Fruit fly (Drosophila melanogaster) whole organism, wandering third instar larva: ENCODE results near the gene CG4770.
A peak's percentile ranks its signal among the peaks of the same experiment; 100 is the strongest.

ENCODE experiments used
- Abd-B ChIP-seq: fragments of >200 bp; optimal IDR thresholded peaks from 2 replicates; lab custom pipeline; 2017; ENCODE audit warnings: missing biosample characterization, missing genetic modification characterization
- CG9705 ChIP-seq: fragments of 200-800 bp; sonication (Bioruptor generic); optimal IDR thresholded peaks from 2 replicates; lab custom pipeline; 2018; ENCODE audit warnings: missing biosample characterization, mild to moderate bottlenecking, missing genetic modification characterization
- Dfd ChIP-seq: fragments of >200 bp; optimal IDR thresholded peaks from 2 replicates; lab custom pipeline; 2017; ENCODE audit warnings: missing biosample characterization, missing genetic modification characterization
- Dif ChIP-seq: fragments of 200-275, 200-300 bp; sonication (Bioruptor generic); optimal IDR thresholded peaks from 2 replicates; lab custom pipeline; 2018; ENCODE audit warnings: missing biosample characterization, missing genetic modification characterization; ENCODE audit not compliant: partially characterized antibody
- GATAd ChIP-seq: sonication (Bioruptor generic); optimal IDR thresholded peaks from 2 replicates; lab custom pipeline; 2016; ENCODE audit warnings: missing biosample characterization, missing genetic modification characterization
- HLH106 ChIP-seq: fragments of 200-800 bp; optimal IDR thresholded peaks from 3 replicates; lab custom pipeline; 2019; ENCODE audit warnings: missing biosample characterization, mild to moderate bottlenecking, missing genetic modification characterization, moderate library complexity
- Hnf4 ChIP-seq: fragments of 200-800 bp; sonication (Bioruptor generic); optimal IDR thresholded peaks from 2 replicates; lab custom pipeline; 2016; ENCODE audit warnings: missing biosample characterization, mild to moderate bottlenecking, missing genetic modification characterization
- Hr83 ChIP-seq: fragments of 200-300 bp; sonication (Bioruptor generic); optimal IDR thresholded peaks from 2 replicates; lab custom pipeline; 2016; ENCODE audit warnings: missing biosample characterization, mild to moderate bottlenecking, missing genetic modification characterization, moderate library complexity; ENCODE audit not compliant: poor library complexity, severe bottlenecking
- Jra ChIP-seq: sonication (Bioruptor generic); optimal IDR thresholded peaks from 2 replicates; lab custom pipeline; 2016; ENCODE audit warnings: missing biosample characterization, missing genetic modification characterization
- Mio ChIP-seq: sonication (Bioruptor generic); optimal IDR thresholded peaks from 2 replicates; lab custom pipeline; 2016; ENCODE audit warnings: missing biosample characterization, missing genetic modification characterization
- Myc ChIP-seq: fragments of >200 bp; optimal IDR thresholded peaks from 2 replicates; lab custom pipeline; 2017
- N ChIP-seq: fragments of >200 bp; optimal IDR thresholded peaks from 2 replicates; lab custom pipeline; 2018; ENCODE audit warnings: missing biosample characterization, missing external identifiers, missing genetic modification characterization
- OdsH ChIP-seq: fragments of 200-800 bp; sonication (Bioruptor generic); optimal IDR thresholded peaks from 2 replicates; lab custom pipeline; 2016; ENCODE audit warnings: missing biosample characterization, mild to moderate bottlenecking, missing genetic modification characterization
- Rel ChIP-seq, 2 experiments: fragments of 200-800 bp; sonication (Bioruptor generic) in 1 of 2; optimal IDR thresholded peaks; 2 replicates in 1 of 2; 3 replicates in 1 of 2; lab custom pipeline; 2016 to 2019; ENCODE audit warnings: mild to moderate bottlenecking in 2 of 2, missing biosample characterization in 2 of 2, missing genetic modification characterization in 2 of 2, moderate library complexity in 1 of 2
- Sp1 ChIP-seq: fragments of 200-800 bp; sonication (Bioruptor generic); optimal IDR thresholded peaks from 3 replicates; lab custom pipeline; 2019; ENCODE audit warnings: missing biosample characterization, mild to moderate bottlenecking, missing genetic modification characterization, moderate library complexity
- Vsx2 ChIP-seq: fragments of 200-300, 225-300 bp; sonication (Bioruptor generic); optimal IDR thresholded peaks from 2 replicates; lab custom pipeline; 2018; ENCODE audit warnings: missing biosample characterization, missing genetic modification characterization; ENCODE audit not compliant: partially characterized antibody
- br ChIP-seq: fragments of 200-800 bp; sonication (Bioruptor generic); optimal IDR thresholded peaks from 2 replicates; lab custom pipeline; 2016; ENCODE audit warnings: missing biosample characterization, missing genetic modification characterization
- brk ChIP-seq: fragments of 200-800 bp; sonication (Bioruptor generic); optimal IDR thresholded peaks from 2 replicates; lab custom pipeline; 2016; ENCODE audit warnings: missing biosample characterization, mild to moderate bottlenecking, missing genetic modification characterization
- dl ChIP-seq, 2 experiments: fragments of 175-275, 200-275 bp in 1 of 2; fragments of 200-275 bp in 1 of 2; sonication (Bioruptor generic); optimal IDR thresholded peaks; lab custom pipeline; 2018; ENCODE audit warnings: mild to moderate bottlenecking in 2 of 2, missing biosample characterization in 2 of 2, missing genetic modification characterization in 2 of 2, moderate library complexity in 2 of 2; ENCODE audit not compliant: partially characterized antibody in 2 of 2, insufficient read depth in 1 of 2
- dmrt93B ChIP-seq: fragments of 200-800 bp; sonication (Bioruptor generic); optimal IDR thresholded peaks from 2 replicates; lab custom pipeline; 2018; ENCODE audit warnings: missing biosample characterization, mild to moderate bottlenecking, missing genetic modification characterization
- dsf ChIP-seq: sonication (Bioruptor generic); optimal IDR thresholded peaks from 2 replicates; lab custom pipeline; 2016; ENCODE audit warnings: missing biosample characterization, missing genetic modification characterization, borderline replicate concordance
- ey ChIP-seq: fragments of 200-800 bp; sonication (Bioruptor generic); optimal IDR thresholded peaks from 2 replicates; lab custom pipeline; 2016; ENCODE audit warnings: missing biosample characterization, missing genetic modification characterization
- foxo ChIP-seq, 2 experiments: fragments of 200-800 bp; sonication (Bioruptor generic); optimal IDR thresholded peaks; 2 replicates in 1 of 2; 3 replicates in 1 of 2; lab custom pipeline; 2016 to 2017; ENCODE audit warnings: missing biosample characterization in 2 of 2, missing genetic modification characterization in 2 of 2
- fru ChIP-seq: fragments of 200-800 bp; sonication (Bioruptor generic); optimal IDR thresholded peaks from 3 replicates; lab custom pipeline; 2016; ENCODE audit warnings: missing biosample characterization, mild to moderate bottlenecking, missing genetic modification characterization
- h ChIP-seq: fragments of 200-800 bp; sonication (Bioruptor generic); optimal IDR thresholded peaks from 3 replicates; lab custom pipeline; 2016; ENCODE audit warnings: missing biosample characterization, mild to moderate bottlenecking, missing genetic modification characterization
- jim ChIP-seq: fragments of 175-275, 200-325 bp; sonication (Bioruptor generic); optimal IDR thresholded peaks from 2 replicates; lab custom pipeline; 2016; ENCODE audit warnings: missing biosample characterization, mild to moderate bottlenecking, missing genetic modification characterization
- lola ChIP-seq: fragments of >200 bp; optimal IDR thresholded peaks from 2 replicates; lab custom pipeline; 2017; ENCODE audit warnings: missing biosample characterization, missing genetic modification characterization
- psq ChIP-seq: fragments of 200-800 bp; sonication (Bioruptor generic); optimal IDR thresholded peaks from 3 replicates; lab custom pipeline; 2017; ENCODE audit warnings: missing biosample characterization, mild to moderate bottlenecking, missing genetic modification characterization, moderate library complexity
- rgr ChIP-seq: fragments of 200-800 bp; sonication (Bioruptor generic); optimal IDR thresholded peaks from 3 replicates; lab custom pipeline; 2016; ENCODE audit warnings: missing biosample characterization, mild to moderate bottlenecking, missing genetic modification characterization
- sage ChIP-seq: fragments of 200-800 bp; sonication (Bioruptor generic); optimal IDR thresholded peaks from 2 replicates; lab custom pipeline; 2016; ENCODE audit warnings: missing biosample characterization, mild to moderate bottlenecking, missing genetic modification characterization
- sv ChIP-seq: fragments of 200-800 bp; sonication (Bioruptor generic); optimal IDR thresholded peaks from 3 replicates; lab custom pipeline; 2016; ENCODE audit warnings: missing biosample characterization, missing genetic modification characterization
- tai ChIP-seq: sonication (Bioruptor generic); optimal IDR thresholded peaks from 2 replicates; lab custom pipeline; 2016; ENCODE audit warnings: missing biosample characterization, missing genetic modification characterization
- usp ChIP-seq: fragments of >200 bp; optimal IDR thresholded peaks from 2 replicates; lab custom pipeline; 2017; ENCODE audit warnings: missing biosample characterization, missing genetic modification characterization
- woc ChIP-seq: sonication (Bioruptor generic); optimal IDR thresholded peaks from 2 replicates; lab custom pipeline; 2016; ENCODE audit warnings: missing biosample characterization, mild to moderate bottlenecking, missing genetic modification characterization

Gene CG4770

dm6 chr3R:19877427-19878076 is 40.8 kb upstream of the CG4770 start, which contains the start of the genes CG17186 and Arc42:
Gene CG17186, minus strand, starts transcription at chr3R:19877514.
Gene Arc42, plus strand, starts transcription at chr3R:19877737.
- TF ChIP-seq Sp1 (GFP tag; lab: Kevin White, UChicago) (peak; percentile 1), dsf (GFP tag; lab: Kevin White, UChicago) (no peak), OdsH (GFP tag; lab: Kevin White, UChicago) (no peak), h (GFP tag; lab: Kevin White, UChicago) (peak; percentile 51), jim (GFP tag; lab: Kevin White, UChicago) (no peak), Rel (GFP tag; optimal IDR thresholded peaks at IDR 0.05; lab: Kevin White, UChicago) (no peak), Rel (tag; optimal IDR thresholded peaks at IDR 0.05; lab: Kevin White, UChicago) (peak; percentile 72), Abd-B (GFP tag; lab: Kevin White, UChicago) (no peak), foxo (GFP tag; optimal IDR thresholded peaks at IDR 0.05; lab: Kevin White, UChicago) (peak in 1 of 2 experiments; percentile 46), sage (GFP tag; lab: Kevin White, UChicago) (peak; percentile 50), Hnf4 (peak; percentile 78), Jra (GFP tag; lab: Kevin White, UChicago) (peak; percentile 62), tai (GFP tag; lab: Kevin White, UChicago) (no peak), HLH106 (tag; lab: Kevin White, UChicago) (peak; percentile 24), dl (GFP tag; optimal IDR thresholded peaks at IDR 0.05; lab: Kevin White, UChicago; ENCODE audit: insufficient read depth in 1 of 2, partially characterized antibody in 2 of 2) (no peak), usp (GFP tag; lab: Kevin White, UChicago) (no peak), N (GFP tag; lab: Kevin White, UChicago) (no peak), Dif (no peak), Hr83 (GFP tag; lab: Kevin White, UChicago) (no peak), brk (GFP tag; lab: Kevin White, UChicago) (no peak), ey (GFP tag; lab: Kevin White, UChicago) (no peak), Mio (GFP tag; lab: Kevin White, UChicago) (no peak), Myc (lab: Kevin White, UChicago) (no peak), CG9705 (GFP tag; lab: Kevin White, UChicago) (no peak), fru (peak; percentile 32), GATAd (GFP tag; lab: Kevin White, UChicago) (no peak)

- TF ChIP-seq sage (GFP tag; lab: Kevin White, UChicago) (peak; percentile 12), Vsx2 (GFP tag; lab: Kevin White, UChicago) (no peak), Rel (GFP tag; optimal IDR thresholded peaks at IDR 0.05; lab: Kevin White, UChicago) (no peak), Rel (tag; optimal IDR thresholded peaks at IDR 0.05; lab: Kevin White, UChicago) (peak; percentile 34)
- TF ChIP-seq, all 38 proteins: peak for 2
Measured at dm6 chr3R:19879470-19880052, 38.7 kb upstream of the CG4770 start, which contains the start of gene Ask1. Gene Ask1, plus strand, starts transcription at chr3R:19879719.

- TF ChIP-seq ey (GFP tag; lab: Kevin White, UChicago) (peak; percentile 74), woc (no peak), foxo (GFP tag; optimal IDR thresholded peaks at IDR 0.05; lab: Kevin White, UChicago) (peak; percentile 60 to 79), fru (peak; percentile 67), usp (GFP tag; lab: Kevin White, UChicago) (no peak), Dif (no peak), Mio (GFP tag; lab: Kevin White, UChicago) (no peak), h (GFP tag; lab: Kevin White, UChicago) (peak; percentile 80), CG9705 (GFP tag; lab: Kevin White, UChicago) (peak; percentile 40), OdsH (GFP tag; lab: Kevin White, UChicago) (peak; percentile 69), psq (GFP tag; lab: Kevin White, UChicago) (peak; percentile 17), sv (GFP tag; lab: Kevin White, UChicago) (no peak), lola (no peak), dmrt93B (GFP tag; lab: Kevin White, UChicago) (peak; percentile 48), Sp1 (GFP tag; lab: Kevin White, UChicago) (peak; percentile 68), br (GFP tag; lab: Kevin White, UChicago) (peak; percentile 66), Rel (GFP tag; optimal IDR thresholded peaks at IDR 0.05; lab: Kevin White, UChicago) (peak; percentile 52), Rel (tag; optimal IDR thresholded peaks at IDR 0.05; lab: Kevin White, UChicago) (peak; percentile 39), dl (GFP tag; optimal IDR thresholded peaks at IDR 0.05; lab: Kevin White, UChicago; ENCODE audit: insufficient read depth in 1 of 2, partially characterized antibody in 2 of 2) (no peak), HLH106 (tag; lab: Kevin White, UChicago) (peak; percentile 67), GATAd (GFP tag; lab: Kevin White, UChicago) (no peak), Dfd (no peak), rgr (GFP tag; lab: Kevin White, UChicago) (peak; percentile 73), Jra (GFP tag; lab: Kevin White, UChicago) (no peak), Hr83 (GFP tag; lab: Kevin White, UChicago) (no peak)
Measured at dm6 chr3R:19880431-19880939, 37.8 kb upstream of the CG4770 start.
